Fruit fly (Drosophila melanogaster): ENCODE data around the gene CG7202.

Gene CG7202

DNA sequence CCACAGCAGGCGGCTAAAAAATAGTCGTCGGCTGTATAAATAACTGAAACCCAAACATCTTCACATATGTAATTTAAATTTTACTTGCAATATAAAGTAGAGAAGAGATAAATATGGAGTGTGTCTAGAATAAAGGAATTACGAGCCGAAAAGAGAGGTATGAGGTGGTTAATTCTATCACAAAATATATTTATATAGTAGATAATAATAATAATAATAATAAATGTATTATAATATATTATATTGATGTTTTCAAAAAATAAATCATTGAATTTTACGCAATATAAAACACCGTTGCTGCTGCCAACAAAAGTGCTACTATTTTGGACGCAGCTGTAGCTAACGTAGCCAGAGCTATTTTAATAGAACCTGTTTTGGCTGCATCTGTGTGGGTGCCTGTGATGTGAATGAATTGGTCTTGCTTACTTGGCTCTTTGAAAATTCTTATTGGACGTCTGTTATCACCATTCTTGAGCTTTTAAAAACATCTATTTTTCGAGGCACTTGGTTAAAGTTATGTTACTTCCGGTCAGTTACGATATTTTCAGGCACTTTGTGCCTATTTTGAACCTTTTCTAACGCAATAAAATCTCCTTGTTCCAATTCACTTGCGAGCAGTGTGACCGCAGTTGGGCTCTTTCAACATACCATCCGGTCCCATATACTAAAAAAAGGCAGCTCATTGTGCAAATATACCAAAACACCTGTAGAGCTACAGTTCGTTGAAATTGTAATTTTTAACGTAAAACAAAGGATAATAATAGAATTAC, 4.5 kb upstream of the CG7202 start, which contains the start of gene Hr78 (continued):
- TF ChIP-seq NC2α (GFP tag; optimal IDR thresholded peaks at IDR 0.05) (no peak), knrl (GFP tag; IDR thresholded peaks at IDR 0.05; ENCODE audit: partially characterized antibody) (no peak), HLHmδ (GFP tag; optimal IDR thresholded peaks at IDR 0.05) (no peak), CG9215 (GFP tag; IDR thresholded peaks at IDR 0.05) (peak; percentile 28; the same call in 1 of the 2 replicates), nmo (GFP tag; optimal IDR thresholded peaks at IDR 0.05) (peak; percentile 84), Jarid2 (GFP tag; optimal IDR thresholded peaks at IDR 0.05) (peak; percentile 50), org-1 (GFP tag; optimal IDR thresholded peaks at IDR 0.05) (peak; percentile 64), Xbp1 (GFP tag; optimal IDR thresholded peaks at IDR 0.05) (peak; percentile 67), CG4730 (GFP tag; IDR thresholded peaks at IDR 0.05) (no peak), hth (optimal IDR thresholded peaks at IDR 0.05) (no peak), Max (GFP tag; optimal IDR thresholded peaks at IDR 0.05) (peak; percentile 10), CG1603 (tag; optimal IDR thresholded peaks at IDR 0.05) (peak; percentile 41), sd (tag; optimal IDR thresholded peaks at IDR 0.05) (peak; percentile 83), CG17359 (tag; optimal IDR thresholded peaks at IDR 0.05) (peak; percentile 82), schlank (tag; optimal IDR thresholded peaks at IDR 0.05) (no peak), CG6654 (GFP tag; optimal IDR thresholded peaks at IDR 0.05) (peak; percentile 40), CG15514 (GFP tag; optimal IDR thresholded peaks at IDR 0.05) (peak; percentile 52), CG5953 (GFP tag; IDR thresholded peaks at IDR 0.05) (no peak), CG9817 (tag; optimal IDR thresholded peaks at IDR 0.05) (peak; percentile 73), ham (GFP tag; IDR thresholded peaks at IDR 0.05) (no peak), dpn (GFP tag; optimal IDR thresholded peaks at IDR 0.05) (peak in 1 of 2 experiments; percentile 71), CG13424 (tag; optimal IDR thresholded peaks at IDR 0.05) (peak; percentile 86), CG2678 (tag; optimal IDR thresholded peaks at IDR 0.05) (peak; percentile 94), CG18619 (GFP tag; optimal IDR thresholded peaks at IDR 0.05) (peak; percentile 74), Ets97D (GFP tag; optimal IDR thresholded peaks at IDR 0.05) (peak; percentile 63), CG2889 (GFP tag; IDR thresholded peaks at IDR 0.05) (0 out of 3 replicates have a peak, but pooled peaks have one; percentile 22), Vsx1 (GFP tag; optimal IDR thresholded peaks at IDR 0.05) (no peak), CG18011 (GFP tag; optimal IDR thresholded peaks at IDR 0.05) (peak; percentile 54), CoRest (tag; optimal IDR thresholded peaks at IDR 0.05) (peak; percentile 89), CG6272 (GFP tag; IDR thresholded peaks at IDR 0.05) (no peak), lilli (GFP tag; optimal IDR thresholded peaks at IDR 0.05) (peak; percentile 3), Abd-B (GFP tag; optimal IDR thresholded peaks at IDR 0.05) (peak; percentile 69), CG17385 (GFP tag; optimal IDR thresholded peaks at IDR 0.05) (peak; percentile 81), CG2129 (GFP tag; IDR thresholded peaks at IDR 0.05; ENCODE audit: partially characterized antibody) (no peak), CG2875 (GFP tag; optimal IDR thresholded peaks at IDR 0.05) (peak; percentile 73), CG11093 (GFP tag; IDR thresholded peaks at IDR 0.05) (no peak), Sry-δ (GFP tag; optimal IDR thresholded peaks at IDR 0.05) (no peak), Nf-YC (tag; optimal IDR thresholded peaks at IDR 0.05) (peak; percentile 74), CG4404 (GFP tag; IDR thresholded peaks at IDR 0.05) (peak; percentile 24; the same call in 1 of the 2 replicates), CG1602 (GFP tag; optimal IDR thresholded peaks at IDR 0.05) (peak; percentile 56), al (GFP tag; IDR thresholded peaks at IDR 0.05) (peak; percentile 58; the same call in 1 of the 2 replicates), esg (GFP tag; conservative IDR thresholded peaks at IDR 0.05) (peak; percentile 40; the same call in 1 of the 2 replicates), slou (GFP tag; optimal IDR thresholded peaks at IDR 0.05) (no peak), crol (GFP tag; IDR thresholded peaks at IDR 0.05) (no peak), CG18262 (tag; optimal IDR thresholded peaks at IDR 0.05) (peak; percentile 91), CG17829 (tag; optimal IDR thresholded peaks at IDR 0.05) (peak; percentile 88), gce (GFP tag; IDR thresholded peaks at IDR 0.05) (0 out of 3 replicates have a peak, but pooled peaks have one; percentile 48), Atf6 (GFP tag; IDR thresholded peaks at IDR 0.05) (peak; percentile 54; the same call in 1 of the 2 replicates)
